Worm (Caenorhabditis elegans): ENCODE results near the gene evl-18.
"Not testable (repeated sequence)": the region's sequence is repeated elsewhere in the genome, so short reads cannot be mapped to it uniquely, and the experiment has no call there.

Gene evl-18

DNA sequence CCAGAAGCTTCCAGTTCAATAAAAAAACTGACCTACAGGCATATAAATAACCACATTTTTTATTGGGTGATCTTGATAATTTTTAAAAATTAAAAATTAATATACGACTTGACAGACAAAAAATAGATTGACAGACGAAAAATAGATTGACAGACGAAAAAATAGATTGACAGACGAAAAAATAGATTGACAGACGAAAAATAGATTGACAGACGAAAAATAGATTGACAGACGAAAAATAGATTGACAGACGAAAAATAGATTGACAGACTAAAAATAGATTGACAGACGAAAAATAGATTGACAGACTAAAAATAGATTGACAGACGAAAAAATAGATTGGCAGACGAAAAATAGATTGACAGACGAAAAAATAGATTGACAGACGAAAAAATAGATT is 35.5 kb upstream of the evl-18 start:
- TF ChIP-seq sox-2 (GFP tag; IDR thresholded peaks at IDR 0.05) (peak; percentile 28; the same call in 1 of the 2 replicates), ceh-45 (GFP tag; IDR thresholded peaks at IDR 0.05) (peak; percentile 66), unc-3 (GFP tag; conservative IDR thresholded peaks at IDR 0.05) (peak; percentile 87)
- TF ChIP-seq unc-3 (tag; optimal IDR thresholded peaks at IDR 0.05), result not testable (repeated sequence)

ce11 chrIII:3768200-3768599 is 33.4 kb upstream of the evl-18 start, which contains the start of gene gmeb-3:
Gene gmeb-3 (plus strand): TSS chrIII:3768500.
- TF ChIP-seq ceh-45 (GFP tag; IDR thresholded peaks at IDR 0.05), result no peak
- TF ChIP-seq pqm-1 (tag; optimal IDR thresholded peaks at IDR 0.05), result no peak
- TF ChIP-seq zip-5 (tag; optimal IDR thresholded peaks at IDR 0.05), result no peak
- no peak for TF ChIP-seq pha-4 (tag; optimal IDR thresholded peaks at IDR 0.05)
- TF ChIP-seq ceh-2 (tag; optimal IDR thresholded peaks at IDR 0.05), result no peak
- no peak for TF ChIP-seq npax-4 (tag; optimal IDR thresholded peaks at IDR 0.05)
- no peak for TF ChIP-seq fkh-10 (GFP tag; optimal IDR thresholded peaks at IDR 0.05)
- TF ChIP-seq ets-4 (tag; optimal IDR thresholded peaks at IDR 0.05), result no peak
- TF ChIP-seq ceh-34 (tag; optimal IDR thresholded peaks at IDR 0.05), result no peak
- TF ChIP-seq hlh-15 (tag; optimal IDR thresholded peaks at IDR 0.05), result no peak
- TF ChIP-seq pag-3 (tag; optimal IDR thresholded peaks at IDR 0.05; ENCODE audit: borderline replicate concordance), result no peak
- no peak for TF ChIP-seq F13H6.1 (tag; optimal IDR thresholded peaks at IDR 0.05)
- no peak for TF ChIP-seq ref-2 (tag; optimal IDR thresholded peaks at IDR 0.05)
- no peak for TF ChIP-seq ceh-48 (tag; optimal IDR thresholded peaks at IDR 0.05)
- no peak for TF ChIP-seq ztf-16 (tag; optimal IDR thresholded peaks at IDR 0.05)
- no peak for TF ChIP-seq nhr-232 (tag; optimal IDR thresholded peaks at IDR 0.05)
- no peak for TF ChIP-seq C38D4.7 (GFP tag; optimal IDR thresholded peaks at IDR 0.05)
- no peak for TF ChIP-seq dve-1 (tag; optimal IDR thresholded peaks at IDR 0.05)
- no peak for TF ChIP-seq elt-2 (tag; optimal IDR thresholded peaks at IDR 0.05)

- TF ChIP-seq sdc-2 (tag; optimal IDR thresholded peaks at IDR 0.05), result no peak
- no peak for TF ChIP-seq ceh-24 (tag; optimal IDR thresholded peaks at IDR 0.05)
- TF ChIP-seq madf-2 (tag; optimal IDR thresholded peaks at IDR 0.05), result no peak
- TF ChIP-seq rnt-1 (tag; optimal IDR thresholded peaks at IDR 0.05), result no peak
- no peak for TF ChIP-seq mec-3 (tag; optimal IDR thresholded peaks at IDR 0.05; ENCODE audit: borderline replicate concordance)
- TF ChIP-seq ceh-2 (tag; optimal IDR thresholded peaks at IDR 0.05), result no peak
- no peak for TF ChIP-seq ceh-34 (tag; optimal IDR thresholded peaks at IDR 0.05)
- TF ChIP-seq C38D4.7 (GFP tag; optimal IDR thresholded peaks at IDR 0.05), result no peak
- TF ChIP-seq fkh-6 (tag; optimal IDR thresholded peaks at IDR 0.05), result no peak
- TF ChIP-seq unc-42 (tag; optimal IDR thresholded peaks at IDR 0.05), result no peak
- TF ChIP-seq ets-4 (tag; optimal IDR thresholded peaks at IDR 0.05), result no peak
Observed at ce11 chrIII:3765460-3765859, 30.6 kb upstream of the evl-18 start, which contains the start of gene C44F1.1. Gene C44F1.1 (minus strand): TSS chrIII:3765560.

- TF ChIP-seq C08G9.2 (tag; optimal IDR thresholded peaks at IDR 0.05) (no peak), ceh-48 (tag; optimal IDR thresholded peaks at IDR 0.05) (no peak), tbx-2 (tag; optimal IDR thresholded peaks at IDR 0.05) (no peak), nhr-11 (tag; optimal IDR thresholded peaks at IDR 0.05) (no peak), ceh-9 (tag; optimal IDR thresholded peaks at IDR 0.05) (no peak), ceh-24 (tag; optimal IDR thresholded peaks at IDR 0.05) (no peak), pqm-1 (tag; optimal IDR thresholded peaks at IDR 0.05) (no peak), eyg-1 (tag; optimal IDR thresholded peaks at IDR 0.05) (no peak), F13H6.1 (tag; optimal IDR thresholded peaks at IDR 0.05) (no peak), unc-55 (GFP tag; optimal IDR thresholded peaks at IDR 0.05) (no peak), fkh-10 (GFP tag; optimal IDR thresholded peaks at IDR 0.05) (no peak), odd-2 (tag; optimal IDR thresholded peaks at IDR 0.05) (no peak), pat-9 (tag; optimal IDR thresholded peaks at IDR 0.05) (no peak), fax-1 (tag; optimal IDR thresholded peaks at IDR 0.05) (no peak), C38D4.7 (GFP tag; optimal IDR thresholded peaks at IDR 0.05) (no peak)
Observed at ce11 chrIII:3764584-3764983, 29.7 kb upstream of the evl-18 start.

Measured in whole organism, late embryonic.